Worm (Caenorhabditis elegans) whole organism, L2 larva: ENCODE measurements around the gene C24A3.1.

ENCODE experiments used
- C34F6.9 ChIP-seq: fragments of 150-350 bp; optimal IDR thresholded peaks from 2 replicates; lab custom pipeline; 2014; ENCODE audit warnings: missing biosample characterization, missing genetic modification characterization
- F13H6.1 ChIP-seq: sonication (generic microtip); optimal IDR thresholded peaks from 2 replicates; lab custom pipeline; 2016; ENCODE audit warnings: missing genetic modification characterization, missing compliant biosample characterization
- R02D3.7 ChIP-seq: fragments of 150-350 bp; optimal IDR thresholded peaks from 2 replicates; lab custom pipeline; 2014; ENCODE audit warnings: missing biosample characterization, missing genetic modification characterization
- Y55F3AM.14 ChIP-seq: fragments of 200-800 bp; sonication (Bioruptor generic); optimal IDR thresholded peaks from 2 replicates; lab custom pipeline; 2018; ENCODE audit warnings: mild to moderate bottlenecking, missing genetic modification characterization, missing compliant biosample characterization
- aly-2 ChIP-seq: fragments of 150-350 bp; optimal IDR thresholded peaks from 2 replicates; lab custom pipeline; 2014; ENCODE audit warnings: missing biosample characterization, missing genetic modification characterization
- ceh-16 ChIP-seq: fragments of 150-350 bp; optimal IDR thresholded peaks from 2 replicates; lab custom pipeline; 2014; ENCODE audit warnings: missing biosample characterization, missing genetic modification characterization
- ceh-82 ChIP-seq: fragments of 150-350 bp; optimal IDR thresholded peaks from 2 replicates; lab custom pipeline; 2014; ENCODE audit warnings: missing biosample characterization, missing genetic modification characterization
- crh-2 ChIP-seq: sonication (generic microtip); optimal IDR thresholded peaks from 2 replicates; lab custom pipeline; 2017; ENCODE audit warnings: missing biosample characterization, missing genetic modification characterization
- dmd-4 ChIP-seq: sonication (generic microtip); optimal IDR thresholded peaks from 2 replicates; lab custom pipeline; 2017; ENCODE audit warnings: missing biosample characterization, missing genetic modification characterization
- egl-27 ChIP-seq: sonication (generic microtip); optimal IDR thresholded peaks from 3 replicates; lab custom pipeline; 2017; ENCODE audit warnings: missing biosample characterization, missing genetic modification reagents, missing genetic modification characterization
- elt-3 ChIP-seq: sonication (generic microtip); optimal IDR thresholded peaks from 2 replicates; lab custom pipeline; 2017; ENCODE audit warnings: missing biosample characterization, missing genetic modification characterization
- fos-1 ChIP-seq: fragments of 150-350 bp; optimal IDR thresholded peaks from 2 replicates; lab custom pipeline; 2014; ENCODE audit warnings: missing biosample characterization, missing genetic modification characterization
- gmeb-1 ChIP-seq: fragments of 150-350 bp; optimal IDR thresholded peaks from 2 replicates; lab custom pipeline; 2014; ENCODE audit warnings: missing biosample characterization, missing genetic modification characterization
- lin-11 ChIP-seq: fragments of 150-350 bp; sonication (generic microtip); optimal IDR thresholded peaks from 2 replicates; lab custom pipeline; 2014; ENCODE audit warnings: missing biosample characterization, missing genetic modification characterization, inconsistent platforms, mixed read lengths
- lin-13 ChIP-seq: fragments of 150-350 bp; optimal IDR thresholded peaks from 2 replicates; lab custom pipeline; 2014; ENCODE audit warnings: missing biosample characterization, missing genetic modification reagents, missing genetic modification characterization
- lin-39 ChIP-seq: fragments of 150-350 bp; optimal IDR thresholded peaks from 2 replicates; lab custom pipeline; 2014; ENCODE audit warnings: missing biosample characterization, missing genetic modification reagents, missing genetic modification characterization
- lsy-2 ChIP-seq, 2 experiments: fragments of 150-350 bp in 1 of 2; sonication (generic microtip) in 1 of 2; optimal IDR thresholded peaks; 2 replicates each; lab custom pipeline; 2014 to 2017; ENCODE audit warnings: missing biosample characterization in 2 of 2, missing genetic modification characterization in 2 of 2
- mdl-1 ChIP-seq, 2 experiments: fragments of 150-350 bp in 1 of 2; sonication (generic microtip) in 1 of 2; optimal IDR thresholded peaks; 2 replicates each; lab custom pipeline; 2017; ENCODE audit warnings: missing biosample characterization in 2 of 2, missing genetic modification characterization in 2 of 2
- nhr-10 ChIP-seq: sonication (generic microtip); optimal IDR thresholded peaks from 2 replicates; lab custom pipeline; 2017; ENCODE audit warnings: missing biosample characterization, missing genetic modification characterization
- nhr-12 ChIP-seq: fragments of 150-350 bp; optimal IDR thresholded peaks from 2 replicates; lab custom pipeline; 2014; ENCODE audit warnings: missing biosample characterization, missing genetic modification characterization
- nhr-129 ChIP-seq: fragments of 150-350 bp; optimal IDR thresholded peaks from 2 replicates; lab custom pipeline; 2014; ENCODE audit warnings: missing biosample characterization, missing genetic modification characterization
- nhr-21 ChIP-seq: fragments of 150-350 bp; optimal IDR thresholded peaks from 2 replicates; lab custom pipeline; 2014; ENCODE audit warnings: missing biosample characterization, missing genetic modification characterization
- nhr-237 ChIP-seq: fragments of 150-350 bp; optimal IDR thresholded peaks from 2 replicates; lab custom pipeline; 2014; ENCODE audit warnings: missing biosample characterization, missing genetic modification characterization
- nhr-25 ChIP-seq: fragments of 150-350 bp; sonication (generic microtip); optimal IDR thresholded peaks from 3 replicates; lab custom pipeline; 2014; ENCODE audit warnings: missing biosample characterization, missing genetic modification characterization
- nhr-6 ChIP-seq: fragments of 150-350 bp; optimal IDR thresholded peaks from 2 replicates; lab custom pipeline; 2014; ENCODE audit warnings: missing biosample characterization, missing genetic modification characterization
- nhr-77 ChIP-seq: fragments of 150-350 bp; optimal IDR thresholded peaks from 2 replicates; lab custom pipeline; 2014; ENCODE audit warnings: missing biosample characterization, missing genetic modification characterization
- peb-1 ChIP-seq: fragments of 150-350 bp; optimal IDR thresholded peaks from 2 replicates; lab custom pipeline; 2014; ENCODE audit warnings: missing biosample characterization, missing genetic modification characterization
- sem-4 ChIP-seq: fragments of 150-350 bp; optimal IDR thresholded peaks from 2 replicates; lab custom pipeline; 2014; ENCODE audit warnings: missing biosample characterization, missing genetic modification reagents, missing genetic modification characterization
- sma-3 ChIP-seq: sonication (generic microtip); optimal IDR thresholded peaks from 2 replicates; lab custom pipeline; 2016; ENCODE audit warnings: missing genetic modification reagents, missing genetic modification characterization, missing compliant biosample characterization
- snpc-4 ChIP-seq: fragments of 150-350 bp; optimal IDR thresholded peaks from 2 replicates; lab custom pipeline; 2014; ENCODE audit warnings: missing biosample characterization, missing genetic modification characterization
- unc-39 ChIP-seq: fragments of 150-350 bp; optimal IDR thresholded peaks from 2 replicates; lab custom pipeline; 2014; ENCODE audit warnings: missing biosample characterization, missing genetic modification characterization
- unc-55 ChIP-seq: fragments of 150-350 bp; sonication (generic microtip); optimal IDR thresholded peaks from 3 replicates; lab custom pipeline; 2014; ENCODE audit warnings: missing biosample characterization, missing genetic modification reagents, missing genetic modification characterization
- unc-62 ChIP-seq: fragments of 150-350 bp; optimal IDR thresholded peaks from 2 replicates; lab custom pipeline; 2014; ENCODE audit warnings: missing biosample characterization, missing genetic modification reagents, missing genetic modification characterization
- zag-1 ChIP-seq: fragments of 150-350 bp; optimal IDR thresholded peaks from 2 replicates; lab custom pipeline; 2014; ENCODE audit warnings: missing biosample characterization, missing genetic modification characterization
- ztf-1 ChIP-seq: fragments of 200-800 bp; sonication (Bioruptor generic); conservative IDR thresholded peaks from 2 replicates; pipeline ENCODE4 v1.3.6; 2022; ENCODE audit warnings: missing genetic modification characterization, missing compliant biosample characterization
- ztf-11 ChIP-seq: sonication (generic microtip); optimal IDR thresholded peaks from 2 replicates; lab custom pipeline; 2017; ENCODE audit warnings: missing biosample characterization, missing genetic modification characterization

C24A3.1 gene

DNA sequence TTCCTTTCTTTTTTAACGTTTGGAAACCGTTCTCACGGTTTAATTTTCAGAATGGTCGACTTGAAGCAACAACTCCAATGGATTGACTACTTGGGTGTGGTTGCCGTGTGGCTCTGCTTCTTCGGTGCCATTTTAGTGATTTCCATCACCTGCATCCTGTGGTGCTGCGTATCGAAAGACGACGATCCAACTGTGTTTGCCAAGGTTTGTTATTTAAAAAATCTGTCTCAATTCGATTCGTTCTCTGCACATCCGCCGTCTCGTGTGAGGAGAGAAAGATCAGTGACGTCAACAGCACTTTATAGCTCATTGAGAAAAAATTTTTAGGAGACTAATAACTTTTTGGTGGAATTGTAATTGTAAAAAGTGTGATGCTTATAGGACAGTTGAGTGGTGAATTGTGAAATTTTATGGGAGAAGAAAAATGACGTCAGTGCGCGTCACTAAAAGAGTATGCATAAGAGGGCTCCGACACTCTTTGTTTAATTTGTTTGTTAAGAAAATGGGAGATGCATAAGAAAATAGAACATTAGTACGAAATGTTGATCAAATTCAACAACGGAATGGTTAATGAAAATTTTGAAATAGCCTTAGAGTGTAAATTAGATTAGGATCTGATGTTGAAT, 1.3 kb upstream of the C24A3.1 start, which contains the start of gene C24A3.2:
Gene C24A3.2 (plus strand): TSS at position 51 of the 626 bp plus-strand sequence.
- no peak for TF ChIP-seq dmd-4 (tag; lab: Kevin White, UChicago)
- peak; percentile 50 for TF ChIP-seq unc-55 (GFP tag; lab: Kevin White, UChicago)
- TF ChIP-seq nhr-129 (tag; lab: Kevin White, UChicago): peak; percentile 11
- no peak for TF ChIP-seq sma-3 (GFP tag; lab: Kevin White, UChicago)
- TF ChIP-seq nhr-10 (tag; lab: Kevin White, UChicago): no peak
- no peak for TF ChIP-seq ztf-1 (GFP tag; lab: Robert Waterston, UW)
- TF ChIP-seq sem-4: no peak
- TF ChIP-seq zag-1 (tag; lab: Kevin White, UChicago): peak; percentile 41
- TF ChIP-seq aly-2 (tag; lab: Kevin White, UChicago): no peak
- TF ChIP-seq lsy-2 (tag; optimal IDR thresholded peaks at IDR 0.05; lab: Kevin White, UChicago): peak in 1 of 2 experiments; percentile 23

DNA sequence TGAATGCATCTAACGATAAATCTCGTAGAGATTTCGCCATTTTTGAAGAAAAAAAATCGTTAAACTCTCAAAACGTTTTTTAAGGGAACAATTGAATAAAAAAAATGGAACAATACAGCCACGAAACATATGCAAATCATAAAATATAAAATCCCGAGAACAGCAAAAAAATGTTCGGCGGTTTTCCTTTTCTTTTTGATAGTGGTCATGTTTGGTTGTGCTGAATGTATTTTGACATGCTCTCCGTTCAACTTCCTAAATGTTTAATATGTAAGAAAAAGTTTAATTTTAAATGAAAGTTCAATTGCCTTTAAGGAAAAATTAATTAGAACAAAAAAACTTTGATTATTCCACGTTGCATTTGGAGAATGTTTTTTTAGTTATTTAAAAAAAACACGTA, 11.5 kb downstream of the C24A3.1 start, which contains the start of gene C24A3.9:
Gene C24A3.9 (minus strand): TSS at position 101 of the 400 bp plus-strand sequence.
- TF ChIP-seq egl-27 (no peak), nhr-129 (tag; lab: Kevin White, UChicago) (no peak), F13H6.1 (tag; lab: Kevin White, UChicago) (no peak), lin-13 (GFP tag; lab: Kevin White, UChicago) (no peak), aly-2 (tag; lab: Kevin White, UChicago) (no peak), nhr-10 (tag; lab: Kevin White, UChicago) (no peak), nhr-237 (tag; lab: Kevin White, UChicago) (no peak), unc-55 (GFP tag; lab: Kevin White, UChicago) (no peak), nhr-6 (no peak), ceh-16 (tag; lab: Kevin White, UChicago) (no peak), unc-62 (GFP tag; lab: Kevin White, UChicago) (no peak), ztf-1 (GFP tag; lab: Robert Waterston, UW) (no peak), nhr-77 (tag; lab: Kevin White, UChicago) (no peak), fos-1 (no peak), nhr-21 (tag; lab: Kevin White, UChicago) (no peak), crh-2 (tag; lab: Kevin White, UChicago) (no peak), nhr-25 (no peak), snpc-4 (tag; lab: Kevin White, UChicago) (no peak)

- TF ChIP-seq lin-13 (GFP tag; lab: Kevin White, UChicago): no peak
- no peak for TF ChIP-seq lin-11
- no peak for TF ChIP-seq gmeb-1
- no peak for TF ChIP-seq dmd-4 (tag; lab: Kevin White, UChicago)
- TF ChIP-seq sem-4: no peak
- TF ChIP-seq fos-1: no peak
- TF ChIP-seq nhr-12 (tag; lab: Kevin White, UChicago): no peak
These were observed 12.6 kb downstream of the C24A3.1 start for ce11 chrX:9011471-9011870.

- no peak for TF ChIP-seq lin-11
- no peak for TF ChIP-seq unc-55 (GFP tag; lab: Kevin White, UChicago)
- TF ChIP-seq ceh-82 (tag; lab: Kevin White, UChicago): no peak
- no peak for TF ChIP-seq peb-1 (tag; lab: Kevin White, UChicago)
- no peak for TF ChIP-seq C34F6.9 (tag; lab: Kevin White, UChicago)
- no peak for TF ChIP-seq ceh-16 (tag; lab: Kevin White, UChicago)
- TF ChIP-seq elt-3 (tag; lab: Kevin White, UChicago): no peak
- TF ChIP-seq R02D3.7: no peak
- TF ChIP-seq nhr-6: no peak
- TF ChIP-seq nhr-25: no peak
- no peak for TF ChIP-seq unc-39 (tag; lab: Kevin White, UChicago)
- TF ChIP-seq nhr-10 (tag; lab: Kevin White, UChicago): no peak
- TF ChIP-seq Y55F3AM.14: no peak
- TF ChIP-seq zag-1 (tag; lab: Kevin White, UChicago): no peak
- TF ChIP-seq ztf-11: no peak
- TF ChIP-seq mdl-1 (tag; optimal IDR thresholded peaks at IDR 0.05; lab: Kevin White, UChicago): no peak
- TF ChIP-seq nhr-12 (tag; lab: Kevin White, UChicago): no peak
- no peak for TF ChIP-seq lin-39 (tag; lab: Kevin White, UChicago)
These were observed 15.6 kb downstream of the C24A3.1 start for ce11 chrX:9014451-9014850.
